Worm (Caenorhabditis elegans) whole organism, mixed stage, embryonic: ENCODE measurements around the gene odr-10.

ENCODE experiments used
- bed-3 ChIP-seq: fragments of 200-800 bp; sonication (Bioruptor generic); optimal IDR thresholded peaks from 3 replicates; lab custom pipeline; 2018; ENCODE audit warnings: mild to moderate bottlenecking, missing genetic modification characterization, moderate library complexity, missing compliant biosample characterization
- ceh-39 ChIP-seq: fragments of 150-350 bp; optimal IDR thresholded peaks from 2 replicates; lab custom pipeline; 2014; ENCODE audit warnings: missing biosample characterization, missing genetic modification characterization
- ceh-43 ChIP-seq: fragments of 200-800 bp; sonication (Bioruptor generic); optimal IDR thresholded peaks from 2 replicates; lab custom pipeline; 2018; ENCODE audit warnings: mild to moderate bottlenecking, missing genetic modification characterization, moderate library complexity, missing compliant biosample characterization
- ceh-83 ChIP-seq: fragments of 200-800 bp; sonication (Bioruptor generic); optimal IDR thresholded peaks from 2 replicates; lab custom pipeline; 2018; ENCODE audit warnings: mild to moderate bottlenecking, missing genetic modification characterization, missing compliant biosample characterization
- cnd-1 ChIP-seq: fragments of 200-800 bp; sonication (Bioruptor generic); optimal IDR thresholded peaks from 2 replicates; lab custom pipeline; 2018; ENCODE audit warnings: mild to moderate bottlenecking, missing genetic modification characterization, missing compliant biosample characterization
- elt-1 ChIP-seq: sonication (generic microtip); optimal IDR thresholded peaks from 2 replicates; lab custom pipeline; 2017; ENCODE audit warnings: missing genetic modification characterization, mild to moderate bottlenecking, missing compliant biosample characterization, antibody characterized with exemption, moderate library complexity, borderline replicate concordance; ENCODE audit not compliant: insufficient read depth
- flh-1 ChIP-seq: fragments of 200-800 bp; sonication (Bioruptor generic); optimal IDR thresholded peaks from 2 replicates; lab custom pipeline; 2018; ENCODE audit warnings: mild to moderate bottlenecking, missing genetic modification characterization, moderate library complexity, missing compliant biosample characterization
- ham-2 ChIP-seq: fragments of 200-800 bp; sonication (Bioruptor generic); optimal IDR thresholded peaks from 2 replicates; lab custom pipeline; 2018; ENCODE audit warnings: mild to moderate bottlenecking, missing genetic modification characterization, missing compliant biosample characterization
- hlh-1 ChIP-seq: fragments of 150-350 bp; optimal IDR thresholded peaks from 2 replicates; lab custom pipeline; 2014; ENCODE audit warnings: missing biosample characterization, missing genetic modification reagents, missing genetic modification characterization
- lin-13 ChIP-seq: fragments of 150-350 bp; optimal IDR thresholded peaks from 2 replicates; lab custom pipeline; 2014; ENCODE audit warnings: missing biosample characterization, missing genetic modification characterization
- lsy-2 ChIP-seq: fragments of 150-350 bp; optimal IDR thresholded peaks from 2 replicates; lab custom pipeline; 2014; ENCODE audit warnings: missing biosample characterization, missing genetic modification characterization
- mab-5 ChIP-seq: fragments of 150-350 bp; optimal IDR thresholded peaks from 2 replicates; lab custom pipeline; 2014; ENCODE audit warnings: missing biosample characterization, missing genetic modification characterization
- mep-1 ChIP-seq: fragments of 150-350 bp; optimal IDR thresholded peaks from 2 replicates; lab custom pipeline; 2017; ENCODE audit warnings: missing biosample characterization, missing genetic modification reagents, missing genetic modification characterization, inconsistent platforms
- nhr-12 ChIP-seq: fragments of 150-350 bp; optimal IDR thresholded peaks from 2 replicates; lab custom pipeline; 2014; ENCODE audit warnings: missing biosample characterization, missing genetic modification characterization
- nhr-2 ChIP-seq: fragments of 150-350 bp; optimal IDR thresholded peaks from 2 replicates; lab custom pipeline; 2014; ENCODE audit warnings: missing biosample characterization, missing genetic modification characterization
- nhr-237 ChIP-seq: fragments of 150-350 bp; optimal IDR thresholded peaks from 2 replicates; lab custom pipeline; 2014; ENCODE audit warnings: missing biosample characterization, missing genetic modification characterization
- nhr-28 ChIP-seq: fragments of 150-350 bp; optimal IDR thresholded peaks from 2 replicates; lab custom pipeline; 2014; ENCODE audit warnings: missing biosample characterization, missing genetic modification characterization
- nhr-76 ChIP-seq: sonication (generic microtip); optimal IDR thresholded peaks from 2 replicates; lab custom pipeline; 2017; ENCODE audit warnings: missing biosample characterization, missing genetic modification characterization
- sem-2 ChIP-seq: fragments of 200-800 bp; sonication (Bioruptor generic); optimal IDR thresholded peaks from 2 replicates; lab custom pipeline; 2018; ENCODE audit warnings: mild to moderate bottlenecking, missing genetic modification characterization, missing compliant biosample characterization
- snpc-4 ChIP-seq: fragments of 150-350 bp; optimal IDR thresholded peaks from 2 replicates; lab custom pipeline; 2014; ENCODE audit warnings: missing biosample characterization, missing genetic modification characterization
- sptf-1 ChIP-seq: sonication (generic microtip); optimal IDR thresholded peaks from 2 replicates; lab custom pipeline; 2017; ENCODE audit warnings: mild to moderate bottlenecking, missing genetic modification characterization, moderate library complexity, missing compliant biosample characterization
- tbx-8 ChIP-seq: fragments of 200-800 bp; sonication (Bioruptor generic); optimal IDR thresholded peaks from 2 replicates; lab custom pipeline; 2018; ENCODE audit warnings: mild to moderate bottlenecking, missing genetic modification characterization, moderate library complexity, missing compliant biosample characterization
- unc-120 ChIP-seq: sonication (generic microtip); optimal IDR thresholded peaks from 2 replicates; lab custom pipeline; 2017; ENCODE audit warnings: missing genetic modification characterization, missing compliant biosample characterization; ENCODE audit not compliant: poor library complexity, severe bottlenecking
- unc-39 ChIP-seq: fragments of 150-350 bp; optimal IDR thresholded peaks from 2 replicates; lab custom pipeline; 2014; ENCODE audit warnings: missing biosample characterization, missing genetic modification characterization
- unc-62 ChIP-seq: fragments of 150-350 bp; optimal IDR thresholded peaks from 2 replicates; lab custom pipeline; 2014; ENCODE audit warnings: missing biosample characterization, missing genetic modification reagents, missing genetic modification characterization
- zip-8 ChIP-seq: fragments of 150-350 bp; optimal IDR thresholded peaks from 2 replicates; lab custom pipeline; 2014; ENCODE audit warnings: missing biosample characterization, missing genetic modification characterization
- ztf-11 ChIP-seq: fragments of 150-350 bp; optimal IDR thresholded peaks from 2 replicates; lab custom pipeline; 2014; ENCODE audit warnings: missing biosample characterization, missing genetic modification characterization

odr-10 gene

DNA sequence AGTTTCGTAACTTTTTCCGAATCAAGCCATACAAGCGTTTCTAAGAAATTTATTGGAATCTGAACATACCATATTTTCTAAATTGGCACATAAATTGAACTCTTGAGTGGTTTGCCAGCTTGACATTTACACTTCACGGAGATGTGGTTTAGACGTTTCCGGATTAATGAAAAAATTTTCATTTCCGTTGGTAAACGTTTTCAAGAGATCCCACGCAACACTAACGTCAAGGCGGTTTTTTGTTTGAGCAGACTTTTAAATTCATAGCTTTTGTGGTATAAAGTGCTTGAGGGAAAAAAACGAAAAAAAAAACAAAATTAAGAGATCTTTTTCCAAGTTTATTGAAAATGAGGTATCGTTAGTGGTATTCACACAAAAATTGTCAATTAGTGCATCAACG, 30.6 kb downstream of the odr-10 start, which contains the start of gene F41B4.2:
Gene F41B4.2 (minus strand): TSS at position 101 of the 400 bp plus-strand sequence.
- no peak for TF ChIP-seq lin-13 (tag; lab: Kevin White, UChicago)
- TF ChIP-seq flh-1: no peak
- no peak for TF ChIP-seq elt-1 (tag; lab: Kevin White, UChicago)
- no peak for TF ChIP-seq mab-5 (tag; lab: Kevin White, UChicago)
- TF ChIP-seq ceh-43 (GFP tag; lab: Kevin White, UChicago): no peak
- TF ChIP-seq lsy-2 (tag; lab: Kevin White, UChicago): no peak
- TF ChIP-seq mep-1 (tag; lab: Kevin White, UChicago): no peak
- no peak for TF ChIP-seq ham-2
- TF ChIP-seq sptf-1 (tag; lab: Kevin White, UChicago): no peak

DNA sequence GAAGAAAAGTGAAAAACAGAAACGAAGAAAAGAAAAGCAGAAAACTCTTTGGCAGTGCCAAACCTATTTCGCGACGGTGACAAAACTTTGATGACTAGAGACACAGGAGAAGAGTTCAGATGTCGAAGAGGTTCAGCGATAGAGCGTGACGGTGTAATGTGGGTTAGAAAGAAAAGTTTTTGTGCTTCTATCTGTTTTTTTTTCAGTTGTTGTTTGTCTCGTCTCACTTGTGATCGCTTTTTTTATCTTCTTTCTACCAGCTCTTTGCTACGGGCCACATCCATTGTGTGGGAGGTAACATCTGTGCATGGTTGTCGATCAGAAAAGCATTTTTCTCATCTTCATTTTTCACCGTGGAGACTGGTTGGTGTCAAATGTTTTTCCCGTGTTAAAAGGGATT, 39.9 kb downstream of the odr-10 start, which contains the start of gene F41B4.1:
Gene F41B4.1 (minus strand): TSS at position 23 of the 400 bp plus-strand sequence.
- TF ChIP-seq tbx-8 (GFP tag; lab: Kevin White, UChicago) (no peak), hlh-1 (tag; lab: Kevin White, UChicago) (peak; percentile 42), zip-8 (tag; lab: Kevin White, UChicago) (no peak)

DNA sequence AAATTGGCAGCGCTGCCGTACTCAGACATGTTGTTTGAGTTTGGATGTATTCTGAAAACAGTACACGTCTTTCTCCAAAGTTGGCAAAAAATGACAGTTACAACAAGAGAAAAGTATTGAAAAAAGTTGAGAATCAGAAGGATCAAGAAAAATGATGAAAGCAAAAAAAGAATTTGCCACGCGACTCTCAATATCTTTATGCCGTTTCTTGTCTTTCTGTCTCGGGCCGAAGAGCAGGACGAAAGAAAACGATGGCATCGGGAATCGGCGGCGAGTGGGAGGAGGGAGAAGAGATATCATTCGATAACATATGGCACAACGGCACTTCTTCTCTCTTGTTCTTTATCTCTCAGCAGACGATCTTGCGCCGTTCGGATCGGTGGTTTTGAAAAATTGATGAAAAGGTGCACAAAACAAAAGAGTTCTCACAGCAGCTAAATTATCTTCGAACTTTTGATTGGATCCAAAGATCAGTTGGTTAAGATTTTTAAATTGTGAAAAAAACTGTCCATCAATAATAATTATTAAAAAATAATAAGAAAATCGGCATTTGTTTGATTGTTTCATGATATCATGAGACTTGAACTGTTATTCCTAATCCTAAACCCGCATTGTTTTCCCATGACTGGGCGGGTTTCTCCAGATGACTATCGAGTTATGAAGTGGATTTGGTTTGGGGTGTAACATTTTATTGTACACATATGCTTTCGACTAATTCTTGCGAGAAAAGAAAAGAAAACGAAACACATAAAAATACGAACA, 42.3 kb downstream of the odr-10 start, which contains the start of gene gei-15:
Gene gei-15 (minus strand): TSS at position 51 of the 762 bp plus-strand sequence.
- TF ChIP-seq hlh-1 (tag; lab: Kevin White, UChicago) (peak; percentile 82), bed-3 (no peak)

DNA sequence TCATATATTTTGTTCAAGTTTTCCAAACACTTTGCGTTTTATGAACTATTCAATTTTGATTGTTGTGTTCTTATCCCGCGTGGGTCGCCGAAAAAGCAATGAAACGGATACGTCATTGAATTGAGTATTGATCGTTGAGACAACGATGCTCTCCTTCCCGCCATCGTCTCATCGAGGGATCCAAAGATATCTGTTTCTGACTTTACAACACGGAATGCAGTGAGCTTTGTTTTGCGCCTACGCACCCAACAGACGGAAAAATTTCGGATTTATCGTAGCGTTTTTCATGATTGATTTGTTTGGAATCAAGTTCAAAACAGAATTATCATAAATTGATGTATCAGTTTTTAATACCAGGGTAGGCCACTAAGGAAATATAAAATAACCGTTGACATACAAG, 43.2 kb downstream of the odr-10 start:
- TF ChIP-seq nhr-76 (no peak), ceh-83 (GFP tag; lab: Kevin White, UChicago) (no peak), nhr-12 (tag; lab: Kevin White, UChicago) (no peak), hlh-1 (tag; lab: Kevin White, UChicago) (peak; percentile 74), nhr-2 (tag; lab: Kevin White, UChicago) (no peak), lin-13 (tag; lab: Kevin White, UChicago) (no peak), unc-120 (tag; lab: Kevin White, UChicago) (peak; percentile 21), lsy-2 (tag; lab: Kevin White, UChicago) (no peak), ceh-43 (GFP tag; lab: Kevin White, UChicago) (no peak), cnd-1 (tag; lab: Kevin White, UChicago) (no peak)

DNA sequence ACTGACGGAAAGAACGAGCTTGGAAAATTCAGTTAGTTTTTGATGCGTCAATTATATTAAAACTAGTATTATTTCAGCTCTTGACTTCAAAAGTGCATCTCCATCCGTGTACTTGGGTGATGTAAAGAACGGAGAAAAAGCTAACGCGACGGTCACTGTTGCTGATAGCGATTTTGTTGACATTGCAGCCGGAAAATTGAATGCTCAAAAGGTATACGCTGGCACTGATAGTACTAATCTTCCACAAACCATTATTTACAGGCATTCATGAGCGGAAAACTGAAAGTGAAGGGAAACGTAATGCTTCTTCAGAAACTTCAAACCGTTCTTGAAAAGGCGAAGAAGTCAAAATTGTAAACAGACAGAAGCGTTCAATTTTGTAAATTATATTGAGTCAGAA, 46.1 kb downstream of the odr-10 start:
- TF ChIP-seq ceh-83 (GFP tag; lab: Kevin White, UChicago): no peak
- no peak for TF ChIP-seq ztf-11 (tag; lab: Kevin White, UChicago)
- TF ChIP-seq nhr-76: no peak
- TF ChIP-seq nhr-28 (tag; lab: Kevin White, UChicago): no peak
- TF ChIP-seq tbx-8 (GFP tag; lab: Kevin White, UChicago): no peak
- TF ChIP-seq nhr-237 (tag; lab: Kevin White, UChicago): no peak
- no peak for TF ChIP-seq unc-39 (tag; lab: Kevin White, UChicago)
- TF ChIP-seq ceh-43 (GFP tag; lab: Kevin White, UChicago): no peak
- TF ChIP-seq unc-62 (GFP tag; lab: Kevin White, UChicago): no peak

DNA sequence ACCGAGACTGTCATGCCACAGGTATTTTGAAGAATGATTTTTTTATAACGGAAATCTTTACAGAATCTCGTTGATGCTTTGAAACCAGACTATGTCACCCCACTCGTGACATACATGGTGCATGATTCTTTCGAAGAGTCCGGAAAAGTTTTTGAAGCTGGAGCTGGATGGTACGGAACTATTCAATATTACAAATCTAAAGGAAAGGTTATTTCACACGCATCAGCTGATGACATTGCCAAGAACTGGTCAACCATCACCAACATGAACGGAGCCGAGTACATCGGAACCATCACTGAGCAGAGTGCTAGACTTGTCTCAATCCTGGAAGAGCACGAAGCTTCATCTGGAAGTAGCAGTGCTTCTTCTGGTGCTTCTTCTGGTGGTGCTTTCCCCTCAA, 46.6 kb downstream of the odr-10 start:
- TF ChIP-seq sem-2 (GFP tag; lab: Kevin White, UChicago) (no peak), zip-8 (tag; lab: Kevin White, UChicago) (no peak), snpc-4 (no peak), tbx-8 (GFP tag; lab: Kevin White, UChicago) (no peak), hlh-1 (tag; lab: Kevin White, UChicago) (no peak), ceh-39 (no peak)
